Fruit fly (Drosophila melanogaster) whole organism, embryonic: Measurements from ENCODE around the gene Fit2.
A peak's percentile ranks its signal among the peaks of the same experiment; 100 is the strongest.

Experiments
- Bgb ChIP-seq: fragments of 200-800 bp; sonication (Bioruptor generic); IDR thresholded peaks from 2 replicates; pipeline ENCODE4 v1.3.6; 2022; ENCODE audit warnings: missing biosample characterization, missing genetic modification characterization; ENCODE audit not compliant: partially characterized antibody
- CG10267 ChIP-seq: fragments of 200-800 bp; sonication (Bioruptor generic); optimal IDR thresholded peaks from 2 replicates; lab custom pipeline; 2018; ENCODE audit warnings: missing biosample characterization, mild to moderate bottlenecking, missing genetic modification characterization, moderate library complexity
- CG10979 ChIP-seq: fragments of 200-800 bp; sonication (Bioruptor generic); optimal IDR thresholded peaks from 2 replicates; lab custom pipeline; 2018; ENCODE audit warnings: missing biosample characterization, mild to moderate bottlenecking, missing genetic modification characterization, moderate library complexity
- CG13287 ChIP-seq: fragments of 200-800 bp; sonication (Bioruptor generic); IDR thresholded peaks from 2 replicates; pipeline ENCODE4 v1.3.6; 2022; ENCODE audit warnings: missing biosample characterization, missing genetic modification characterization; ENCODE audit not compliant: partially characterized antibody
- CG15514 ChIP-seq: fragments of 200-800 bp; sonication (Bioruptor generic); optimal IDR thresholded peaks from 3 replicates; lab custom pipeline; 2017; ENCODE audit warnings: missing biosample characterization, missing genetic modification characterization, mild to moderate bottlenecking, moderate library complexity, missing genetic modification reagents
- CG1603 ChIP-seq: fragments of 200-800 bp; sonication (Bioruptor generic); optimal IDR thresholded peaks from 2 replicates; lab custom pipeline; 2019; ENCODE audit warnings: missing biosample characterization, mild to moderate bottlenecking, missing genetic modification characterization, moderate library complexity
- CG16863 ChIP-seq: fragments of 200-800 bp; sonication (Bioruptor generic); optimal IDR thresholded peaks from 3 replicates; lab custom pipeline; 2016; ENCODE audit warnings: missing biosample characterization, missing genetic modification characterization
- CG17385 ChIP-seq: fragments of 200-800 bp; sonication (Bioruptor generic); optimal IDR thresholded peaks from 3 replicates; lab custom pipeline; 2018; ENCODE audit warnings: missing biosample characterization, mild to moderate bottlenecking, missing genetic modification characterization
- CG2116 ChIP-seq: fragments of 200-800 bp; sonication (Bioruptor generic); optimal IDR thresholded peaks from 3 replicates; lab custom pipeline; 2018; ENCODE audit warnings: missing biosample characterization, mild to moderate bottlenecking, missing genetic modification characterization
- CG34422 ChIP-seq: fragments of 200-800 bp; sonication (Bioruptor generic); IDR thresholded peaks from 3 replicates; pipeline ENCODE4 v1.3.6; 2022; ENCODE audit warnings: missing biosample characterization, missing genetic modification characterization
- CG3995 ChIP-seq: fragments of 200-800 bp; sonication (Bioruptor generic); optimal IDR thresholded peaks from 3 replicates; lab custom pipeline; 2016; ENCODE audit warnings: missing biosample characterization, missing genetic modification characterization
- CG43689 ChIP-seq: fragments of 200-800 bp; sonication (Bioruptor generic); IDR thresholded peaks from 2 replicates; pipeline ENCODE4 v1.3.6; 2022; ENCODE audit warnings: missing biosample characterization, missing genetic modification characterization
- CG4404 ChIP-seq: fragments of 200-800 bp; sonication (Bioruptor generic); IDR thresholded peaks from 2 replicates; pipeline ENCODE4 v1.3.6; 2022; ENCODE audit warnings: missing biosample characterization, missing genetic modification characterization
- CG5180 ChIP-seq: fragments of 200-800 bp; sonication (Bioruptor generic); optimal IDR thresholded peaks from 3 replicates; lab custom pipeline; 2017; ENCODE audit warnings: missing biosample characterization, missing genetic modification characterization, mild to moderate bottlenecking, moderate library complexity, missing genetic modification reagents
- CG7987 ChIP-seq: fragments of 200-800 bp; sonication (Bioruptor generic); optimal IDR thresholded peaks from 2 replicates; lab custom pipeline; 2018; ENCODE audit warnings: missing biosample characterization, mild to moderate bottlenecking, missing genetic modification characterization, moderate library complexity
- CG8478 ChIP-seq: fragments of >200 bp; optimal IDR thresholded peaks from 2 replicates; lab custom pipeline; 2018
- CoRest ChIP-seq: fragments of 200-800 bp; sonication (Bioruptor generic); optimal IDR thresholded peaks from 3 replicates; lab custom pipeline; 2018; ENCODE audit warnings: missing biosample characterization, mild to moderate bottlenecking, missing genetic modification characterization, moderate library complexity
- Elba2 ChIP-seq: fragments of 200-800 bp; sonication (Bioruptor generic); optimal IDR thresholded peaks from 3 replicates; lab custom pipeline; 2016; ENCODE audit warnings: missing biosample characterization, missing genetic modification characterization
- Ets97D ChIP-seq: fragments of 200-800 bp; sonication (Bioruptor generic); optimal IDR thresholded peaks from 3 replicates; lab custom pipeline; 2016; ENCODE audit warnings: missing biosample characterization, missing genetic modification characterization
- HmgD ChIP-seq: fragments of 200-800 bp; sonication (Bioruptor generic); optimal IDR thresholded peaks from 3 replicates; lab custom pipeline; 2016; ENCODE audit warnings: missing biosample characterization, missing genetic modification characterization
- MBD-R2 ChIP-seq: fragments of 200-800 bp; sonication (Bioruptor generic); IDR thresholded peaks from 2 replicates; pipeline ENCODE4 v1.3.6; 2022; ENCODE audit warnings: missing biosample characterization, missing genetic modification characterization
- MESR4 ChIP-seq: fragments of 200-800 bp; sonication (Bioruptor generic); optimal IDR thresholded peaks from 2 replicates; lab custom pipeline; 2018; ENCODE audit warnings: missing biosample characterization, mild to moderate bottlenecking, missing genetic modification characterization, moderate library complexity
- Nf-YB ChIP-seq: fragments of 200-800 bp; sonication (Bioruptor generic); optimal IDR thresholded peaks from 3 replicates; lab custom pipeline; 2019; ENCODE audit warnings: missing biosample characterization, mild to moderate bottlenecking, missing genetic modification characterization, moderate library complexity
- Usf ChIP-seq: fragments of 200-800 bp; sonication (Bioruptor generic); optimal IDR thresholded peaks from 2 replicates; lab custom pipeline; 2017; ENCODE audit warnings: missing genotype, missing biosample characterization, missing genetic modification characterization
- Xbp1 ChIP-seq: fragments of 200-800 bp; sonication (Bioruptor generic); optimal IDR thresholded peaks from 3 replicates; lab custom pipeline; 2016; ENCODE audit warnings: missing biosample characterization, mild to moderate bottlenecking, missing genetic modification characterization
- bsh ChIP-seq, 2 experiments: fragments of 200-800 bp; sonication (Bioruptor generic); optimal IDR thresholded peaks; 2 replicates each; lab custom pipeline; 2017 to 2018; ENCODE audit warnings: mild to moderate bottlenecking in 2 of 2, missing biosample characterization in 2 of 2, missing genetic modification characterization in 2 of 2, moderate library complexity in 1 of 2
- chinmo ChIP-seq: fragments of 200-800 bp; sonication (Bioruptor generic); IDR thresholded peaks from 4 replicates; pipeline ENCODE4 v1.3.6; 2022; ENCODE audit warnings: missing biosample characterization, missing genetic modification characterization; ENCODE audit not compliant: partially characterized antibody
- chn ChIP-seq: fragments of 200-800 bp; sonication (Bioruptor generic); optimal IDR thresholded peaks from 2 replicates; lab custom pipeline; 2016; ENCODE audit warnings: missing biosample characterization, missing genetic modification characterization
- ems ChIP-seq: fragments of 200-800 bp; sonication (Bioruptor generic); optimal IDR thresholded peaks from 3 replicates; lab custom pipeline; 2016; ENCODE audit warnings: missing biosample characterization, missing genetic modification characterization
- fd3F ChIP-seq: fragments of 200-800 bp; sonication (Bioruptor generic); optimal IDR thresholded peaks from 2 replicates; lab custom pipeline; 2018; ENCODE audit warnings: missing biosample characterization, mild to moderate bottlenecking, missing genetic modification characterization, moderate library complexity
- gsb ChIP-seq: fragments of 200-800 bp; sonication (Bioruptor generic); IDR thresholded peaks from 2 replicates; pipeline ENCODE4 v1.3.6; 2022; ENCODE audit warnings: missing biosample characterization, missing genetic modification characterization
- her ChIP-seq: fragments of 200-800 bp; sonication (Bioruptor generic); optimal IDR thresholded peaks from 2 replicates; lab custom pipeline; 2016; ENCODE audit warnings: missing biosample characterization, missing genetic modification characterization
- ind ChIP-seq: fragments of 200-800 bp; sonication (Bioruptor generic); optimal IDR thresholded peaks from 3 replicates; lab custom pipeline; 2016; ENCODE audit warnings: missing biosample characterization, missing genetic modification characterization
- knrl ChIP-seq: fragments of 200-800 bp; sonication (Bioruptor generic); IDR thresholded peaks from 3 replicates; pipeline ENCODE4 v1.3.6; 2022; ENCODE audit warnings: missing biosample characterization, missing genetic modification characterization; ENCODE audit not compliant: partially characterized antibody
- lola ChIP-seq, 3 experiments: fragments of >200 bp in 2 of 3; fragments of 200-800 bp in 1 of 3; sonication (Bioruptor generic) in 1 of 3; optimal IDR thresholded peaks; 2 replicates each; lab custom pipeline; 2017 to 2019; ENCODE audit warnings: missing biosample characterization in 3 of 3, missing genetic modification characterization in 3 of 3, mild to moderate bottlenecking in 1 of 3, moderate library complexity in 1 of 3
- onecut ChIP-seq: fragments of 200-800 bp; sonication (Bioruptor generic); IDR thresholded peaks from 2 replicates; pipeline ENCODE4 v1.3.6; 2022; ENCODE audit warnings: missing biosample characterization, missing genetic modification characterization
- pho ChIP-seq: fragments of 200-800 bp; sonication (Bioruptor generic); optimal IDR thresholded peaks from 2 replicates; lab custom pipeline; 2016; ENCODE audit warnings: missing biosample characterization, missing genetic modification characterization
- phol ChIP-seq: fragments of 200-800 bp; sonication (Bioruptor generic); optimal IDR thresholded peaks from 3 replicates; lab custom pipeline; 2018; ENCODE audit warnings: missing biosample characterization, mild to moderate bottlenecking, missing genetic modification characterization, moderate library complexity
- pnt ChIP-seq: fragments of 200-800 bp; sonication (Bioruptor generic); optimal IDR thresholded peaks from 3 replicates; lab custom pipeline; 2016; ENCODE audit warnings: missing biosample characterization, missing genetic modification characterization
- pum ChIP-seq: fragments of 200-800 bp; sonication (Bioruptor generic); optimal IDR thresholded peaks from 2 replicates; lab custom pipeline; 2016; ENCODE audit warnings: missing biosample characterization, missing genetic modification characterization
- pzg ChIP-seq: fragments of 200-800 bp; sonication (Bioruptor generic); optimal IDR thresholded peaks from 3 replicates; lab custom pipeline; 2018; ENCODE audit warnings: missing biosample characterization, mild to moderate bottlenecking, missing genetic modification characterization, moderate library complexity
- stwl ChIP-seq: fragments of 200-800 bp; sonication (Bioruptor generic); optimal IDR thresholded peaks from 3 replicates; lab custom pipeline; 2018; ENCODE audit warnings: missing biosample characterization, mild to moderate bottlenecking, missing genetic modification characterization, moderate library complexity
- sug ChIP-seq: fragments of 200-800 bp; optimal IDR thresholded peaks from 2 replicates; lab custom pipeline; 2019; ENCODE audit warnings: missing biosample characterization, mild to moderate bottlenecking, missing genetic modification characterization, moderate library complexity
- tll ChIP-seq, 2 experiments: fragments of 200-800 bp in 1 of 2; fragments of >200 bp in 1 of 2; sonication (Bioruptor generic) in 1 of 2; optimal IDR thresholded peaks; 2 replicates each; lab custom pipeline; 2017 to 2019; ENCODE audit warnings: missing biosample characterization in 2 of 2, missing genetic modification characterization in 2 of 2, mild to moderate bottlenecking in 1 of 2, moderate library complexity in 1 of 2
- trem ChIP-seq: fragments of 200-800 bp; optimal IDR thresholded peaks from 3 replicates; lab custom pipeline; 2019; ENCODE audit warnings: missing biosample characterization, mild to moderate bottlenecking, missing genetic modification characterization, moderate library complexity
- zfh2 ChIP-seq: fragments of 200-800 bp; sonication (Bioruptor generic); optimal IDR thresholded peaks from 2 replicates; lab custom pipeline; 2016; ENCODE audit warnings: missing biosample characterization, missing genetic modification characterization

Fit2 gene

DNA sequence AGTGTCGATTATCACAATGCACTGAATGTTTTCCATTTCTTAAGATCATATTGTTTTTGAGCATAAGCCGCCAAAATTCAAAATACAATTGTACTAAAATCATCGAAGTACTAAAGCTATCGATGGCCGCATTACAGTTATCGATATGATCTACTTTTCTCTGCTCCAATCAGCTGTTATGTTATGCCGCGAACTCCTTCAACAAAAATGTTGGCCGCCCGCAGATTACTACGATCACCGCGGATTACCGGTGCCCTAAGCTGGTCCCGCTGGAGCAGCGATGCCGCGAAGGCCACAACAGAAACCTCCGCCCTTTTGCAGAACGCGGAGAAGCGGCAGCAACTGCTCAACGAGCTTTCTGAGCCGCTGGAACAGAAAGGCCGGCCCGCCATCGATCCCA, 11.4 kb downstream of the Fit2 start, which contains the start of gene beg (continued):
- TF ChIP-seq MESR4 (GFP tag; lab: Kevin White, UChicago) (peak; percentile 36), chinmo (GFP tag; lab: Robert Waterston, UW) (0 out of 4 replicates have a peak, but pooled peaks have one; percentile 54), ind (GFP tag; lab: Kevin White, UChicago) (no peak)

DNA sequence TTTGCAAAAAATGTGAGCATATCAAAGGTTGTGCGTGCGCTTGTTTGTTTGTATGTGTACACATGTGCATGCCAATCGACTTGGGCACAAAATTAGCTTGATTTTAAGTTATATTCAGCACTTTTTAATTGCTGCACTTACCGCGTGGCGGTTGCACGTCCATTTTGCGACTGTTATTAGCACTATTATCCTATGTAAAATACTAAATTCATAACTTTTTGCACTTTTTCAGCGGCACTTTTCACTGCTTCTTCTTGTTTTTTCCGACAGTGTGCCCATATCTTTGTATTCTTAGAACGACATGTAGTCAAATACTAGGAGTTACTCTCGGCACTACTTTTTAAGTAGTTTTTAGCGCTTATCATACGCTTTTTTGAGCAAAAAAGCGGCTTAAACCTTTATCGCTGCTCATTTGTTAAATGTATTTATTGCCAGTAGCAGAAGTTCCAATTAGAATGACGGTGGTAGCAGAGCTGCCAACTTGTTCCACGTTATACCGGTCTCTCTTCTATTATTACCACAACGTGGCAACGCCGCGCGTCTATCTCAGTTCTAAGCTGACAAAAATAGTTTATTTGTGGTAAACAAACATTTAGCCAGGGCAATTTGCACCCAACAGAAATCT, 18.3 kb downstream of the Fit2 start, which contains the start of the genes scaf6 and Papst2:
scaf6 (minus strand) TSS at position 278 of the 625 bp plus-strand sequence.
Papst2 (plus strand) TSS at position 501 of the 625 bp plus-strand sequence.
- no peak for TF ChIP-seq CG5180 (GFP tag; lab: Kevin White, UChicago)
- TF ChIP-seq Xbp1 = peak; percentile 13
- TF ChIP-seq phol (tag; lab: Kevin White, UChicago) = peak; percentile 58
- TF ChIP-seq knrl (GFP tag; lab: Robert Waterston, UW) = peak; percentile 60; the same call in 2 of the 3 replicates
- TF ChIP-seq Nf-YB = no peak
- no peak for TF ChIP-seq CG8478 (lab: Kevin White, UChicago)
- peak; percentile 22 for TF ChIP-seq CoRest (tag; lab: Kevin White, UChicago)
- TF ChIP-seq sug (tag; lab: Kevin White, UChicago) = peak; percentile 12
- peak; percentile 59 for TF ChIP-seq CG10267 (tag; lab: Kevin White, UChicago)
- TF ChIP-seq onecut (GFP tag; lab: Robert Waterston, UW) = no peak
- TF ChIP-seq CG3995 (GFP tag; lab: Kevin White, UChicago) = peak; percentile 43
- TF ChIP-seq trem = peak; percentile 99
- peak; percentile 40 for TF ChIP-seq CG2116 (GFP tag; lab: Kevin White, UChicago)
- TF ChIP-seq CG1603 = peak; percentile 60
- peak; percentile 0 for TF ChIP-seq zfh2 (GFP tag; lab: Kevin White, UChicago)
- TF ChIP-seq fd3F (GFP tag; lab: Kevin White, UChicago) = no peak
- peak; percentile 1 for TF ChIP-seq pum (GFP tag; lab: Kevin White, UChicago)
- TF ChIP-seq Ets97D (GFP tag; lab: Kevin White, UChicago) = peak; percentile 78
- peak; percentile 58 for TF ChIP-seq HmgD
- no peak for TF ChIP-seq CG43689 (GFP tag; lab: Robert Waterston, UW)
- no peak for TF ChIP-seq bsh (GFP tag; optimal IDR thresholded peaks at IDR 0.05; lab: Kevin White, UChicago)
- TF ChIP-seq stwl (tag; lab: Kevin White, UChicago) = peak; percentile 83
- TF ChIP-seq lola (GFP tag; optimal IDR thresholded peaks at IDR 0.05; lab: Kevin White, UChicago) = peak in 1 of 3 experiments; percentile 8
- no peak for TF ChIP-seq Usf (GFP tag; lab: Kevin White, UChicago)
- no peak for TF ChIP-seq chn
- no peak for TF ChIP-seq CG4404 (GFP tag; lab: Robert Waterston, UW)
- peak; percentile 80 for TF ChIP-seq pzg (GFP tag; lab: Kevin White, UChicago)
- TF ChIP-seq Bgb (GFP tag; lab: Robert Waterston, UW) = peak; percentile 52; the same call in 1 of the 2 replicates
- TF ChIP-seq her = peak; percentile 32
- TF ChIP-seq CG13287 = peak; percentile 55; the same call in 1 of the 2 replicates
- TF ChIP-seq pnt (GFP tag; lab: Kevin White, UChicago) = no peak
- TF ChIP-seq CG34422 (GFP tag; lab: Robert Waterston, UW) = peak; percentile 54; the same call in 1 of the 3 replicates
- TF ChIP-seq MBD-R2 (GFP tag; lab: Robert Waterston, UW) = peak; percentile 77
- TF ChIP-seq CG7987 (GFP tag; lab: Kevin White, UChicago) = no peak
- no peak for TF ChIP-seq ems (GFP tag; lab: Kevin White, UChicago)
- peak in 1 of 2 experiments; percentile 24 for TF ChIP-seq tll (GFP tag; optimal IDR thresholded peaks at IDR 0.05; lab: Kevin White, UChicago)
- peak; percentile 19 for TF ChIP-seq CG10979 (tag; lab: Kevin White, UChicago)
- TF ChIP-seq CG15514 (GFP tag; lab: Kevin White, UChicago) = peak; percentile 55
- peak; percentile 97 for TF ChIP-seq CG17385 (GFP tag; lab: Kevin White, UChicago)
- TF ChIP-seq Elba2 = peak; percentile 95
- TF ChIP-seq CG16863 (GFP tag; lab: Kevin White, UChicago) = no peak
- TF ChIP-seq gsb (GFP tag; lab: Robert Waterston, UW) = 0 out of 2 replicates have a peak, but pooled peaks have one; percentile 20
- peak; percentile 14 for TF ChIP-seq pho (GFP tag; lab: Kevin White, UChicago)
